Fruit fly (Drosophila melanogaster): ENCODE results near the gene otu.

Gene otu

DNA sequence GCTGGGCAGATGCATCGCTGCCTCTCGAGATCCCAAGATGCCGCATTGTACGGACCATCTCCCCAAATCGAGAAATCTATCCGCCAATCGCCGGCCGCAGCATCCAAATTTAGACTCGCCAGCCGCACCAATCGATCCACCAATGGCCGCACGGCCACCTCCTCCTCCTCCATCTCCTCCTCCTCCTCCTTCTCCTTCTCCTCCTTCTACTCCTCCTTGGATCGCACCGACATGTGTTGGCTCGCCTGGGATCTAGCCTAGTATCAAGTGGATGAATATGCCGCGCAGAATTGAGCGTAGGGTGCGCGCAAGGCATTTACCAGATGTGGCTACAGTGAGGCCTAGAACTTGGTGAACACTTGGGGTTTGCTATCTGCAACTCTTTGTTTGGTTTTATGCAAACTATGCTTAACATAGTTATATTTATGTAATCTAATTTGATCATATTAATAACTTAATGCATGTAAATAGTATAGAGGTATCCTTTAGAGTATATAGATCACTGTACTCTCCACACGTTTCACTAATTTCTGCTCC, 34.2 kb downstream of the otu start, which contains the start of gene org-1 (continued):
- TF ChIP-seq zf30C (GFP tag; optimal IDR thresholded peaks at IDR 0.05) (no peak), Hmr (GFP tag; optimal IDR thresholded peaks at IDR 0.05) (peak; percentile 84), CG30431 (GFP tag; optimal IDR thresholded peaks at IDR 0.05) (peak; percentile 95), CG15514 (GFP tag; optimal IDR thresholded peaks at IDR 0.05) (peak; percentile 72), CG4707 (GFP tag; optimal IDR thresholded peaks at IDR 0.05) (peak; percentile 83), Poxn (GFP tag; IDR thresholded peaks at IDR 0.05) (peak; percentile 84), Awh (GFP tag; IDR thresholded peaks at IDR 0.05) (peak; percentile 98), Hsf (GFP tag; optimal IDR thresholded peaks at IDR 0.05) (peak; percentile 91), bcd (GFP tag; optimal IDR thresholded peaks at IDR 0.05) (peak; percentile 94), bowl (GFP tag; IDR thresholded peaks at IDR 0.05) (peak; percentile 93), CG8388 (GFP tag; optimal IDR thresholded peaks at IDR 0.05) (peak; percentile 95), Lhr (GFP tag; optimal IDR thresholded peaks at IDR 0.05) (peak; percentile 85), lov (optimal IDR thresholded peaks at IDR 0.05) (no peak), lov (GFP tag; IDR thresholded peaks at IDR 0.05) (peak; percentile 99), Trl (optimal IDR thresholded peaks at IDR 0.05) (no peak), Trl (GFP tag; optimal IDR thresholded peaks at IDR 0.05) (peak; percentile 76), corto (GFP tag; optimal IDR thresholded peaks at IDR 0.05) (no peak), lola (GFP tag; optimal IDR thresholded peaks at IDR 0.05) (peak in 1 of 3 experiments; percentile 95), CG4424 (GFP tag; optimal IDR thresholded peaks at IDR 0.05) (peak; percentile 97), crc (GFP tag; optimal IDR thresholded peaks at IDR 0.05) (peak; percentile 60), Max (GFP tag; optimal IDR thresholded peaks at IDR 0.05) (peak; percentile 80), eyg (GFP tag; optimal IDR thresholded peaks at IDR 0.05) (peak; percentile 21), Lim3 (GFP tag; IDR thresholded peaks at IDR 0.05) (peak; percentile 90), ap (GFP tag; IDR thresholded peaks at IDR 0.05) (peak; percentile 97), CG6272 (GFP tag; IDR thresholded peaks at IDR 0.05) (peak; percentile 97), CG32772 (GFP tag; IDR thresholded peaks at IDR 0.05) (peak; percentile 98), dm (GFP tag; optimal IDR thresholded peaks at IDR 0.05) (peak; percentile 76), CG4404 (GFP tag; IDR thresholded peaks at IDR 0.05) (peak; percentile 98), CG7839 (tag; optimal IDR thresholded peaks at IDR 0.05) (peak; percentile 96), exex (tag; optimal IDR thresholded peaks at IDR 0.05) (peak; percentile 58), CG12942 (GFP tag; optimal IDR thresholded peaks at IDR 0.05) (peak; percentile 91), bigmax (GFP tag; optimal IDR thresholded peaks at IDR 0.05) (peak; percentile 25), CG30403 (GFP tag; optimal IDR thresholded peaks at IDR 0.05) (peak; percentile 92), CG12299 (tag; optimal IDR thresholded peaks at IDR 0.05) (peak; percentile 88), HHEX (GFP tag; optimal IDR thresholded peaks at IDR 0.05) (peak; percentile 89), z (GFP tag; IDR thresholded peaks at IDR 0.05) (peak; percentile 82), H15 (GFP tag; IDR thresholded peaks at IDR 0.05) (peak; percentile 97), wdn (GFP tag; IDR thresholded peaks at IDR 0.05) (peak; percentile 90), CG4282 (GFP tag; optimal IDR thresholded peaks at IDR 0.05) (no peak), tx (GFP tag; optimal IDR thresholded peaks at IDR 0.05) (peak; percentile 72), CG8478 (optimal IDR thresholded peaks at IDR 0.05) (no peak), CG10366 (GFP tag; IDR thresholded peaks at IDR 0.05) (peak; percentile 98), CG4820 (GFP tag; optimal IDR thresholded peaks at IDR 0.05) (peak; percentile 96), al (GFP tag; IDR thresholded peaks at IDR 0.05) (peak; percentile 92), row (GFP tag; IDR thresholded peaks at IDR 0.05) (peak; percentile 99), CG7928 (GFP tag; optimal IDR thresholded peaks at IDR 0.05) (peak; percentile 38), vvl (GFP tag; IDR thresholded peaks at IDR 0.05) (peak; percentile 99), CG11247 (GFP tag; IDR thresholded peaks at IDR 0.05) (peak; percentile 96), pho (GFP tag; optimal IDR thresholded peaks at IDR 0.05) (peak; percentile 66), tup (GFP tag; optimal IDR thresholded peaks at IDR 0.05) (peak; percentile 81), oc (tag; optimal IDR thresholded peaks at IDR 0.05) (peak; percentile 96), vfl (GFP tag; optimal IDR thresholded peaks at IDR 0.05) (peak; percentile 51)
